Worm (Caenorhabditis elegans) whole organism, L2 larva: ENCODE results near the gene ZK370.4.
A peak's percentile ranks its signal among the peaks of the same experiment; 100 is the strongest.

Source experiments
- blmp-1 ChIP-seq: sonication (generic microtip); optimal IDR thresholded peaks from 2 replicates; lab custom pipeline; 2017; ENCODE audit warnings: missing genetic modification characterization, mild to moderate bottlenecking, missing compliant biosample characterization, antibody characterized with exemption, moderate library complexity; ENCODE audit not compliant: insufficient read depth
- ceh-82 ChIP-seq: fragments of 150-350 bp; optimal IDR thresholded peaks from 2 replicates; lab custom pipeline; 2014; ENCODE audit warnings: missing biosample characterization, missing genetic modification characterization
- dmd-4 ChIP-seq: sonication (generic microtip); optimal IDR thresholded peaks from 2 replicates; lab custom pipeline; 2017; ENCODE audit warnings: missing biosample characterization, missing genetic modification characterization
- lin-39 ChIP-seq: fragments of 150-350 bp; optimal IDR thresholded peaks from 2 replicates; lab custom pipeline; 2014; ENCODE audit warnings: missing biosample characterization, missing genetic modification reagents, missing genetic modification characterization
- nhr-23 ChIP-seq: fragments of 150-350 bp; optimal IDR thresholded peaks from 2 replicates; lab custom pipeline; 2014; ENCODE audit warnings: missing biosample characterization, missing genetic modification reagents, missing genetic modification characterization
- nhr-6 ChIP-seq: fragments of 150-350 bp; optimal IDR thresholded peaks from 2 replicates; lab custom pipeline; 2014; ENCODE audit warnings: missing biosample characterization, missing genetic modification characterization
- snpc-4 ChIP-seq: fragments of 150-350 bp; optimal IDR thresholded peaks from 2 replicates; lab custom pipeline; 2014; ENCODE audit warnings: missing biosample characterization, missing genetic modification characterization
- unc-39 ChIP-seq: fragments of 150-350 bp; optimal IDR thresholded peaks from 2 replicates; lab custom pipeline; 2014; ENCODE audit warnings: missing biosample characterization, missing genetic modification characterization
- unc-62 ChIP-seq: fragments of 150-350 bp; optimal IDR thresholded peaks from 2 replicates; lab custom pipeline; 2014; ENCODE audit warnings: missing biosample characterization, missing genetic modification reagents, missing genetic modification characterization

- no peak for TF ChIP-seq nhr-23
- no peak for TF ChIP-seq unc-39 (tag; lab: Kevin White, UChicago)
- TF ChIP-seq dmd-4 (tag; lab: Kevin White, UChicago), result no peak
- peak; percentile 14 for TF ChIP-seq nhr-6 (tag; lab: Kevin White, UChicago)
- TF ChIP-seq unc-62 (GFP tag; lab: Kevin White, UChicago), result no peak
- TF ChIP-seq blmp-1 (tag; lab: Kevin White, UChicago), result peak; percentile 83
- TF ChIP-seq ceh-82, result no peak
- no peak for TF ChIP-seq lin-39 (tag; lab: Kevin White, UChicago)
- TF ChIP-seq snpc-4 (tag; lab: Kevin White, UChicago), result no peak
Observed at ce11 chrIII:8780473-8780872, 49.3 kb upstream of the ZK370.4 start.
